Fruit fly (Drosophila melanogaster): Measurements from ENCODE around the gene CG3436.

CG3436 gene

DNA sequence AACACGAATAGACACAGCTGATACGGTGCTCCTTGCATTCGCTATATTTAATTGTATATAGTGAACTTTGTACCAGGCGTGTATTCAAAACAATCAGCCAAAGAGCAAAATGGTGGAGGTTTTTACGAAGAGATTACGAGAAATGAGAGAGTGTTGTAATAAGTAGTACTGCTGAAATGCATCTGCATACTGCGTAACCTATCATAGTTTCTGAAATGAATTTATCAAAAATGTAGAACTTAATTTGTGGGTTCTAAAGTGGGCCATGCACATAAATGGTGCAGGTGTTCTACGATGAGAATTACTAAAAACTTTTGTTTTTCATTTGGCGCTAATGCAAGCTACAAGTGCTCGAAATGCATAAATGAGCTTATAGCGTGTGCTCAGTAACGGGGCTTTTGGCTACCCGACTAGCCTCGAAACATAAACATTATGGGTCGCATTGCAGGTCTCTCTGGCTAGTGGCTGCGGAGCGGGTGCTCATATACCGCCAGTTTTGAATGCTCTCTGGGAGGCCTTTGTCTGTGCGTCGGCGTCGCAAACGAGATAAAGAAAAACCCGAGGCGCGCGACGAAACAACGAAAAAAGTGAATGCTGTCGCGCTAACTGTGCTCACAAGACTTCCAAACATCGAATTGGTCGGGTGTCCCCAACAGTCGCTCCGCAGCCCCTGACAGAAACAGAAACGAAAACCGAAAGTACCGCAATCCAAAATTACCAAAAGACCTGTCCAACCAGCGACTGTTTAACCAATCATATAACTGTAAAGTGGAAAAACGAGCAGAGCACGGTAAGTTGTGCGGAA, 24.2 kb upstream of the CG3436 start, which contains the start of gene Gs1 (continued):
- TF ChIP-seq Sry-δ (GFP tag; optimal IDR thresholded peaks at IDR 0.05): no peak
- TF ChIP-seq br (optimal IDR thresholded peaks at IDR 0.05): no peak
- no peak for TF ChIP-seq bcd (GFP tag; optimal IDR thresholded peaks at IDR 0.05)
- TF ChIP-seq CG11093 (GFP tag; IDR thresholded peaks at IDR 0.05): no peak
- no peak for TF ChIP-seq CG4404 (GFP tag; IDR thresholded peaks at IDR 0.05)
- TF ChIP-seq HLHmδ (GFP tag; optimal IDR thresholded peaks at IDR 0.05): peak; percentile 30
- TF ChIP-seq kay (GFP tag; optimal IDR thresholded peaks at IDR 0.05): no peak
- TF ChIP-seq Scr (GFP tag; IDR thresholded peaks at IDR 0.05; ENCODE audit: partially characterized antibody): no peak
- peak; percentile 35 for TF ChIP-seq CG2120 (GFP tag; optimal IDR thresholded peaks at IDR 0.05)
- no peak for TF ChIP-seq Chrac-16 (GFP tag; optimal IDR thresholded peaks at IDR 0.05)
- TF ChIP-seq tll (GFP tag; optimal IDR thresholded peaks at IDR 0.05): no peak
- TF ChIP-seq CG10979 (tag; optimal IDR thresholded peaks at IDR 0.05): no peak
- no peak for TF ChIP-seq CG2116 (GFP tag; optimal IDR thresholded peaks at IDR 0.05)
- TF ChIP-seq CG4617 (GFP tag; optimal IDR thresholded peaks at IDR 0.05; ENCODE audit: borderline replicate concordance): no peak
- TF ChIP-seq Trl (optimal IDR thresholded peaks at IDR 0.05): peak; percentile 87 to 89
- TF ChIP-seq Trl (GFP tag; optimal IDR thresholded peaks at IDR 0.05): peak; percentile 48
- TF ChIP-seq CG6689 (GFP tag; IDR thresholded peaks at IDR 0.05): no peak
- TF ChIP-seq CG32532 (GFP tag; IDR thresholded peaks at IDR 0.05): peak; percentile 60; the same call in 1 of the 2 replicates
- TF ChIP-seq Ssrp (tag; optimal IDR thresholded peaks at IDR 0.05): no peak
- no peak for TF ChIP-seq CG11696 (GFP tag; IDR thresholded peaks at IDR 0.05)
- TF ChIP-seq CG13624 (GFP tag; optimal IDR thresholded peaks at IDR 0.05): no peak
- TF ChIP-seq CG5245 (GFP tag; optimal IDR thresholded peaks at IDR 0.05): no peak
- TF ChIP-seq dpn (GFP tag; optimal IDR thresholded peaks at IDR 0.05): peak; percentile 7 to 29
- TF ChIP-seq CG6791 (GFP tag; IDR thresholded peaks at IDR 0.05; ENCODE audit: partially characterized antibody): peak; percentile 57; the same call in 1 of the 3 replicates
- TF ChIP-seq insv (GFP tag; optimal IDR thresholded peaks at IDR 0.05): no peak
- no peak; the same call in 2 of the 3 replicates for TF ChIP-seq B-H1 (GFP tag; IDR thresholded peaks at IDR 0.05)
- peak; percentile 85 for TF ChIP-seq CG34376 (GFP tag; optimal IDR thresholded peaks at IDR 0.05)
- TF ChIP-seq H15 (GFP tag; IDR thresholded peaks at IDR 0.05): no peak
- peak; percentile 79 for TF ChIP-seq Adf1 (GFP tag; IDR thresholded peaks at IDR 0.05)
- TF ChIP-seq CG7372 (GFP tag; IDR thresholded peaks at IDR 0.05): no peak
- TF ChIP-seq CG14667 (GFP tag; IDR thresholded peaks at IDR 0.05): no peak
- no peak for TF ChIP-seq Oaz (GFP tag; IDR thresholded peaks at IDR 0.05)
- 0 out of 2 replicates have a peak, but pooled peaks have one; percentile 29 for TF ChIP-seq CG14014 (GFP tag; IDR thresholded peaks at IDR 0.05)
- peak; percentile 60 for TF ChIP-seq caup (GFP tag; optimal IDR thresholded peaks at IDR 0.05; ENCODE audit: severe bottlenecking)
- TF ChIP-seq CG7357 (GFP tag; IDR thresholded peaks at IDR 0.05): no peak
- TF ChIP-seq HLH4C (GFP tag; IDR thresholded peaks at IDR 0.05; ENCODE audit: partially characterized antibody): no peak
- TF ChIP-seq sima (GFP tag; optimal IDR thresholded peaks at IDR 0.05): no peak
- no peak for TF ChIP-seq CG6272 (GFP tag; IDR thresholded peaks at IDR 0.05)
- no peak for TF ChIP-seq sim (GFP tag; IDR thresholded peaks at IDR 0.05)
- TF ChIP-seq ro (GFP tag; IDR thresholded peaks at IDR 0.05): no peak
- no peak for TF ChIP-seq CG8290 (GFP tag; optimal IDR thresholded peaks at IDR 0.05)
- TF ChIP-seq CG8290 (tag; optimal IDR thresholded peaks at IDR 0.05): peak; percentile 8 to 65
- no peak for TF ChIP-seq Myb (GFP tag; optimal IDR thresholded peaks at IDR 0.05)
- TF ChIP-seq CG9932 (GFP tag; IDR thresholded peaks at IDR 0.05): 0 out of 2 replicates have a peak, but pooled peaks have one; percentile 11
- peak; percentile 36 for TF ChIP-seq YL-1 (GFP tag; optimal IDR thresholded peaks at IDR 0.05)
- no peak for TF ChIP-seq CG6683 (GFP tag; optimal IDR thresholded peaks at IDR 0.05)
- no peak for TF ChIP-seq CG11247 (GFP tag; IDR thresholded peaks at IDR 0.05)
- TF ChIP-seq Hsf (GFP tag; optimal IDR thresholded peaks at IDR 0.05): no peak
- TF ChIP-seq lola (GFP tag; optimal IDR thresholded peaks at IDR 0.05): no peak
- no peak for TF ChIP-seq crp (GFP tag; optimal IDR thresholded peaks at IDR 0.05)

Data from whole organism, embryonic.